Fruit fly (Drosophila melanogaster) whole organism, embryonic: ENCODE measurements around the gene CG32459.

Source experiments
- CG13424 ChIP-seq: fragments of 200-800 bp; sonication (Bioruptor generic); optimal IDR thresholded peaks from 2 replicates; lab custom pipeline; 2019; ENCODE audit warnings: missing biosample characterization, mild to moderate bottlenecking, missing genetic modification characterization, moderate library complexity
- CG14441 ChIP-seq: fragments of 200-800 bp; sonication (Bioruptor generic); IDR thresholded peaks from 2 replicates; pipeline ENCODE4 v1.3.6; 2022; ENCODE audit warnings: missing biosample characterization, missing genetic modification characterization
- CG14710 ChIP-seq: fragments of 200-800 bp; sonication (Bioruptor generic); optimal IDR thresholded peaks from 3 replicates; lab custom pipeline; 2019; ENCODE audit warnings: missing biosample characterization, mild to moderate bottlenecking, missing genetic modification characterization, moderate library complexity
- CG16813 ChIP-seq: fragments of 200-800 bp; sonication (Bioruptor generic); IDR thresholded peaks from 3 replicates; pipeline ENCODE4 v1.3.6; 2022; ENCODE audit warnings: missing biosample characterization, missing genetic modification characterization; ENCODE audit not compliant: partially characterized antibody
- CG16815 ChIP-seq: fragments of 200-800 bp; sonication (Bioruptor generic); optimal IDR thresholded peaks from 3 replicates; lab custom pipeline; 2017; ENCODE audit warnings: missing biosample characterization, mild to moderate bottlenecking, missing genetic modification characterization
- CG17328 ChIP-seq: fragments of 200-800 bp; sonication (Bioruptor generic); IDR thresholded peaks from 2 replicates; pipeline ENCODE4 v1.3.6; 2022; ENCODE audit warnings: missing biosample characterization, missing genetic modification characterization
- CG18011 ChIP-seq: fragments of 200-800 bp; sonication (Bioruptor generic); optimal IDR thresholded peaks from 2 replicates; lab custom pipeline; 2017; ENCODE audit warnings: missing biosample characterization, missing genetic modification characterization, mild to moderate bottlenecking, moderate library complexity, missing genotype
- CG2889 ChIP-seq: fragments of 200-800 bp; sonication (Bioruptor generic); IDR thresholded peaks from 3 replicates; pipeline ENCODE4 v1.3.6; 2022; ENCODE audit warnings: missing biosample characterization, missing genetic modification characterization
- CG30020 ChIP-seq: fragments of 200-800 bp; optimal IDR thresholded peaks from 2 replicates; lab custom pipeline; 2019; ENCODE audit warnings: missing biosample characterization, mild to moderate bottlenecking, missing genetic modification characterization, moderate library complexity
- CG34376 ChIP-seq: fragments of 200-800 bp; sonication (Bioruptor generic); optimal IDR thresholded peaks from 2 replicates; lab custom pipeline; 2018; ENCODE audit warnings: missing biosample characterization, mild to moderate bottlenecking, missing genetic modification characterization
- CG6254 ChIP-seq: fragments of 200-800 bp; sonication (Bioruptor generic); optimal IDR thresholded peaks from 3 replicates; lab custom pipeline; 2017; ENCODE audit warnings: mild to moderate bottlenecking, missing biosample characterization, missing genetic modification reagents, missing genetic modification characterization
- CG6272 ChIP-seq: fragments of 200-800 bp; sonication (Bioruptor generic); IDR thresholded peaks from 2 replicates; pipeline ENCODE4 v1.3.6; 2022; ENCODE audit warnings: missing biosample characterization, missing genetic modification characterization
- CG6683 ChIP-seq: fragments of 200-800 bp; sonication (Bioruptor generic); optimal IDR thresholded peaks from 2 replicates; lab custom pipeline; 2017; ENCODE audit warnings: missing biosample characterization, mild to moderate bottlenecking, missing genetic modification characterization, missing genetic modification reagents
- CG6813 ChIP-seq: fragments of 200-800 bp; sonication (Bioruptor generic); optimal IDR thresholded peaks from 2 replicates; lab custom pipeline; 2017; ENCODE audit warnings: missing biosample characterization, missing genetic modification characterization, mild to moderate bottlenecking, moderate library complexity, missing genetic modification reagents
- CG8089 ChIP-seq: fragments of 200-800 bp; sonication (Bioruptor generic); optimal IDR thresholded peaks from 3 replicates; lab custom pipeline; 2016; ENCODE audit warnings: missing biosample characterization, missing genetic modification characterization
- CG8944 ChIP-seq: fragments of 200-800 bp; sonication (Bioruptor generic); optimal IDR thresholded peaks from 3 replicates; lab custom pipeline; 2016; ENCODE audit warnings: missing biosample characterization, missing genetic modification characterization
- CG9727 ChIP-seq: fragments of 200-800 bp; sonication (Bioruptor generic); optimal IDR thresholded peaks from 3 replicates; lab custom pipeline; 2017; ENCODE audit warnings: missing biosample characterization, mild to moderate bottlenecking, missing genetic modification characterization
- Chrac-16 ChIP-seq: fragments of 200-800 bp; sonication (Bioruptor generic); optimal IDR thresholded peaks from 3 replicates; lab custom pipeline; 2016; ENCODE audit warnings: missing biosample characterization, missing genetic modification characterization
- Dfd ChIP-seq, 2 experiments: fragments of >200 bp; optimal IDR thresholded peaks; 2 replicates each; lab custom pipeline; 2017; ENCODE audit warnings: missing biosample characterization in 2 of 2, missing genetic modification characterization in 2 of 2
- Dll ChIP-seq: fragments of 200-800 bp; sonication (Bioruptor generic); IDR thresholded peaks from 4 replicates; pipeline ENCODE4 v1.3.6; 2022; ENCODE audit warnings: missing biosample characterization, missing genetic modification characterization; ENCODE audit not compliant: partially characterized antibody
- Doc3 ChIP-seq: fragments of 200-800 bp; sonication (Bioruptor generic); IDR thresholded peaks from 3 replicates; pipeline ENCODE4 v1.3.6; 2022; ENCODE audit warnings: missing biosample characterization, missing genetic modification characterization; ENCODE audit not compliant: partially characterized antibody
- Ets65A ChIP-seq: fragments of 200-800 bp; sonication (Bioruptor generic); peaks from one replicate; lab custom pipeline; 2016; ENCODE audit warnings: missing biosample characterization, missing genetic modification characterization
- Gsc ChIP-seq: fragments of 200-800 bp; sonication (Bioruptor generic); IDR thresholded peaks from 2 replicates; pipeline ENCODE4 v1.3.6; 2022; ENCODE audit warnings: missing biosample characterization, missing genetic modification characterization
- H2.0 ChIP-seq: fragments of 200-800 bp; sonication (Bioruptor generic); IDR thresholded peaks from 2 replicates; pipeline ENCODE4 v1.3.6; 2022; ENCODE audit warnings: missing biosample characterization, missing genetic modification characterization
- HLH4C ChIP-seq: fragments of 200-800 bp; sonication (Bioruptor generic); IDR thresholded peaks from 3 replicates; pipeline ENCODE4 v1.3.6; 2022; ENCODE audit warnings: missing biosample characterization, missing genetic modification characterization; ENCODE audit not compliant: partially characterized antibody
- Hr39 ChIP-seq: fragments of >200 bp; optimal IDR thresholded peaks from 2 replicates; lab custom pipeline; 2017
- Hr51 ChIP-seq, 2 experiments: fragments of 200-800 bp; sonication (Bioruptor generic); optimal IDR thresholded peaks; 2 replicates in 1 of 2; 3 replicates in 1 of 2; lab custom pipeline; 2016 to 2018; ENCODE audit warnings: missing biosample characterization in 2 of 2, missing genetic modification characterization in 2 of 2, mild to moderate bottlenecking in 1 of 2, moderate library complexity in 1 of 2
- Hr78 ChIP-seq, 2 experiments: fragments of 200-800 bp in 1 of 2; fragments of >200 bp in 1 of 2; sonication (Bioruptor generic) in 1 of 2; optimal IDR thresholded peaks; 2 replicates each; lab custom pipeline; 2017 to 2019; ENCODE audit warnings: missing biosample characterization in 2 of 2, missing genetic modification characterization in 2 of 2, mild to moderate bottlenecking in 1 of 2, moderate library complexity in 1 of 2
- Nf-YB ChIP-seq: fragments of 200-800 bp; sonication (Bioruptor generic); optimal IDR thresholded peaks from 3 replicates; lab custom pipeline; 2019; ENCODE audit warnings: missing biosample characterization, mild to moderate bottlenecking, missing genetic modification characterization, moderate library complexity
- Oli ChIP-seq: fragments of 200-800 bp; sonication (Bioruptor generic); optimal IDR thresholded peaks from 2 replicates; lab custom pipeline; 2018; ENCODE audit warnings: missing biosample characterization, mild to moderate bottlenecking, missing genetic modification characterization, moderate library complexity
- Ptx1 ChIP-seq: fragments of 200-800 bp; sonication (Bioruptor generic); IDR thresholded peaks from 2 replicates; pipeline ENCODE4 v1.3.6; 2022; ENCODE audit warnings: missing biosample characterization, missing genetic modification characterization
- Rfx ChIP-seq: fragments of 200-800 bp; sonication (Bioruptor generic); IDR thresholded peaks from 2 replicates; pipeline ENCODE4 v1.3.6; 2022; ENCODE audit warnings: missing biosample characterization, missing genetic modification characterization
- Rx ChIP-seq: fragments of 200-800 bp; sonication (Bioruptor generic); IDR thresholded peaks from 2 replicates; pipeline ENCODE4 v1.3.6; 2022; ENCODE audit warnings: missing biosample characterization, missing genetic modification characterization
- bigmax ChIP-seq: fragments of 200-800 bp; sonication (Bioruptor generic); optimal IDR thresholded peaks from 2 replicates; lab custom pipeline; 2018; ENCODE audit warnings: missing biosample characterization, mild to moderate bottlenecking, missing genetic modification characterization
- chinmo ChIP-seq: fragments of 200-800 bp; sonication (Bioruptor generic); IDR thresholded peaks from 4 replicates; pipeline ENCODE4 v1.3.6; 2022; ENCODE audit warnings: missing biosample characterization, missing genetic modification characterization; ENCODE audit not compliant: partially characterized antibody
- crp ChIP-seq, 2 experiments: fragments of 200-800 bp; sonication (Bioruptor generic); optimal IDR thresholded peaks; 2 replicates in 1 of 2; 3 replicates in 1 of 2; lab custom pipeline; 2017; ENCODE audit warnings: missing biosample characterization in 2 of 2, missing genetic modification characterization in 2 of 2, mild to moderate bottlenecking in 1 of 2, moderate library complexity in 1 of 2
- dm ChIP-seq: fragments of 200-800 bp; sonication (Bioruptor generic); optimal IDR thresholded peaks from 3 replicates; lab custom pipeline; 2016; ENCODE audit warnings: missing biosample characterization, missing genetic modification characterization
- dpn ChIP-seq, 2 experiments: fragments of 200-800 bp; sonication (Bioruptor generic); optimal IDR thresholded peaks; 3 replicates each; lab custom pipeline; 2016; ENCODE audit warnings: missing biosample characterization in 2 of 2, missing genetic modification characterization in 2 of 2
- gfzf ChIP-seq: fragments of 200-800 bp; sonication (Bioruptor generic); optimal IDR thresholded peaks from 2 replicates; lab custom pipeline; 2016; ENCODE audit warnings: missing biosample characterization, mild to moderate bottlenecking, missing genetic modification characterization, moderate library complexity
- grn ChIP-seq: fragments of 200-800 bp; sonication (Bioruptor generic); optimal IDR thresholded peaks from 3 replicates; lab custom pipeline; 2017; ENCODE audit warnings: missing biosample characterization, missing genetic modification characterization
- klu ChIP-seq: fragments of 200-800 bp; sonication (Bioruptor generic); IDR thresholded peaks from 2 replicates; pipeline ENCODE4 v1.3.6; 2022; ENCODE audit warnings: missing biosample characterization, missing genetic modification characterization
- mirr ChIP-seq: fragments of 200-800 bp; sonication (Bioruptor generic); optimal IDR thresholded peaks from 3 replicates; lab custom pipeline; 2018; ENCODE audit warnings: missing biosample characterization, mild to moderate bottlenecking, missing genetic modification characterization
- nerfin-2 ChIP-seq: fragments of 200-800 bp; sonication (Bioruptor generic); IDR thresholded peaks from 2 replicates; pipeline ENCODE4 v1.3.6; 2022; ENCODE audit warnings: missing biosample characterization, missing genetic modification characterization; ENCODE audit not compliant: partially characterized antibody
- p53 ChIP-seq: fragments of 200-800 bp; sonication (Bioruptor generic); optimal IDR thresholded peaks from 2 replicates; lab custom pipeline; 2016; ENCODE audit warnings: missing biosample characterization, missing genetic modification characterization
- pum ChIP-seq: fragments of 200-800 bp; sonication (Bioruptor generic); optimal IDR thresholded peaks from 2 replicates; lab custom pipeline; 2016; ENCODE audit warnings: missing biosample characterization, missing genetic modification characterization
- ro ChIP-seq: fragments of 200-800 bp; sonication (Bioruptor generic); IDR thresholded peaks from 2 replicates; pipeline ENCODE4 v1.3.6; 2022; ENCODE audit warnings: missing biosample characterization, missing genetic modification characterization
- sens ChIP-seq: fragments of 200-800 bp; sonication (Bioruptor generic); peaks from one replicate; lab custom pipeline; 2016; ENCODE audit warnings: missing biosample characterization, missing genetic modification characterization
- sim ChIP-seq: fragments of 200-800 bp; sonication (Bioruptor generic); IDR thresholded peaks from 2 replicates; pipeline ENCODE4 v1.3.6; 2022; ENCODE audit warnings: missing biosample characterization, missing genetic modification characterization
- trem ChIP-seq: fragments of 200-800 bp; optimal IDR thresholded peaks from 3 replicates; lab custom pipeline; 2019; ENCODE audit warnings: missing biosample characterization, mild to moderate bottlenecking, missing genetic modification characterization, moderate library complexity

The CG32459 gene

dm6 chr3L:22885843-22886242, 30.0 kb upstream of the CG32459 start (continued):
- TF ChIP-seq CG2889 (GFP tag; lab: Robert Waterston, UW) (no peak), grn (peak; percentile 84), nerfin-2 (GFP tag; lab: Robert Waterston, UW) (no peak), sim (GFP tag; lab: Robert Waterston, UW) (no peak), CG34376 (GFP tag; lab: Kevin White, UChicago) (peak; percentile 9), Dfd (GFP tag; optimal IDR thresholded peaks at IDR 0.05; lab: Kevin White, UChicago) (no peak), Rx (GFP tag; lab: Robert Waterston, UW) (no peak), CG6813 (GFP tag; lab: Kevin White, UChicago) (no peak), CG8089 (GFP tag; lab: Kevin White, UChicago) (no peak), Hr39 (lab: Kevin White, UChicago) (no peak), Dll (GFP tag; lab: Robert Waterston, UW) (no peak), chinmo (GFP tag; lab: Robert Waterston, UW) (0 out of 4 replicates have a peak, but pooled peaks have one; percentile 13), ro (GFP tag; lab: Robert Waterston, UW) (no peak), CG14710 (no peak), CG9727 (GFP tag; lab: Kevin White, UChicago) (no peak), bigmax (GFP tag; lab: Kevin White, UChicago) (no peak), H2.0 (GFP tag; lab: Robert Waterston, UW) (no peak)

- TF ChIP-seq dm (no peak), klu (GFP tag; lab: Robert Waterston, UW) (no peak), CG6254 (no peak), CG6272 (GFP tag; lab: Robert Waterston, UW) (no peak), Nf-YB (GFP tag; lab: Kevin White, UChicago) (no peak), dpn (GFP tag; optimal IDR thresholded peaks at IDR 0.05; lab: Kevin White, UChicago) (no peak), crp (GFP tag; optimal IDR thresholded peaks at IDR 0.05; lab: Kevin White, UChicago) (no peak), Ets65A (GFP tag; lab: Kevin White, UChicago) (peak; percentile 55), Ptx1 (GFP tag; lab: Robert Waterston, UW) (no peak), sens (GFP tag; lab: Kevin White, UChicago) (peak; percentile 18)
These were observed 28.6 kb upstream of the CG32459 start for dm6 chr3L:22884481-22884880.

- TF ChIP-seq CG14441 (GFP tag; lab: Robert Waterston, UW) (no peak), crp (GFP tag; optimal IDR thresholded peaks at IDR 0.05; lab: Kevin White, UChicago) (no peak), mirr (GFP tag; lab: Kevin White, UChicago) (no peak), trem (tag; lab: Kevin White, UChicago) (no peak), CG16815 (GFP tag; lab: Kevin White, UChicago) (no peak), CG8944 (GFP tag; lab: Kevin White, UChicago) (no peak), HLH4C (GFP tag; lab: Robert Waterston, UW) (no peak), CG18011 (GFP tag; lab: Kevin White, UChicago) (no peak), Rfx (GFP tag; lab: Robert Waterston, UW) (no peak), Oli (tag; lab: Kevin White, UChicago) (no peak), Gsc (no peak), pum (GFP tag; lab: Kevin White, UChicago) (no peak), CG13424 (tag; lab: Kevin White, UChicago) (peak; percentile 9), CG17328 (GFP tag; lab: Robert Waterston, UW) (0 out of 2 replicates have a peak, but pooled peaks have one; percentile 24), CG6683 (no peak), gfzf (no peak), Hr78 (GFP tag; optimal IDR thresholded peaks at IDR 0.05; lab: Kevin White, UChicago) (no peak), p53 (GFP tag; lab: Kevin White, UChicago) (no peak), Hr51 (GFP tag; optimal IDR thresholded peaks at IDR 0.05; lab: Kevin White, UChicago) (peak in 1 of 2 experiments; percentile 26), CG16813 (GFP tag; lab: Robert Waterston, UW) (no peak), Doc3 (GFP tag; lab: Robert Waterston, UW) (no peak), CG30020 (tag; lab: Kevin White, UChicago) (no peak), Chrac-16 (no peak)
These were observed 27.8 kb upstream of the CG32459 start for dm6 chr3L:22883649-22884048.
